Worm (Caenorhabditis elegans) whole organism, L3 larva: ENCODE measurements around the gene R04D3.2.

Source experiments
- fkh-10 ChIP-seq: sonication (generic microtip); optimal IDR thresholded peaks from 2 replicates; lab custom pipeline; 2017; ENCODE audit warnings: missing biosample characterization, missing genetic modification reagents, missing genetic modification characterization
- lin-15B ChIP-seq: fragments of 150-350 bp; optimal IDR thresholded peaks from 2 replicates; lab custom pipeline; 2014; ENCODE audit warnings: missing biosample characterization, missing genetic modification characterization
- lin-39 ChIP-seq: fragments of 150-350 bp; optimal IDR thresholded peaks from 2 replicates; lab custom pipeline; 2018; ENCODE audit warnings: missing biosample characterization, missing genetic modification reagents, missing genetic modification characterization
- mdl-1 ChIP-seq: fragments of 150-350 bp; optimal IDR thresholded peaks from 2 replicates; lab custom pipeline; 2014; ENCODE audit warnings: missing biosample characterization, missing genetic modification characterization
- nfya-1 ChIP-seq: sonication (generic microtip); optimal IDR thresholded peaks from 2 replicates; lab custom pipeline; 2017; ENCODE audit warnings: missing genetic modification characterization, mild to moderate bottlenecking, missing compliant biosample characterization, antibody characterized with exemption, moderate library complexity; ENCODE audit not compliant: insufficient read depth
- nhr-12 ChIP-seq: fragments of 150-350 bp; optimal IDR thresholded peaks from 2 replicates; lab custom pipeline; 2014; ENCODE audit warnings: missing biosample characterization, missing genetic modification characterization
- nhr-23 ChIP-seq: fragments of 150-350 bp; optimal IDR thresholded peaks from 2 replicates; lab custom pipeline; 2014; ENCODE audit warnings: missing biosample characterization, missing genetic modification reagents, missing genetic modification characterization
- pha-4 ChIP-seq: fragments of 150-350 bp; optimal IDR thresholded peaks from 2 replicates; lab custom pipeline; 2014; ENCODE audit warnings: missing biosample characterization, missing genetic modification reagents, missing genetic modification characterization
- pqm-1 ChIP-seq: fragments of 150-350 bp; optimal IDR thresholded peaks from 2 replicates; lab custom pipeline; 2017; ENCODE audit warnings: missing biosample characterization, missing genetic modification characterization, inconsistent platforms
- sea-2 ChIP-seq: fragments of 150-350 bp; sonication (generic microtip); optimal IDR thresholded peaks from 4 replicates; lab custom pipeline; 2014; ENCODE audit warnings: missing biosample characterization, missing genetic modification reagents, missing genetic modification characterization
- unc-39 ChIP-seq: sonication (generic microtip); optimal IDR thresholded peaks from 4 replicates; lab custom pipeline; 2017; ENCODE audit warnings: missing biosample characterization, missing genetic modification characterization
- unc-62 ChIP-seq: fragments of 150-350 bp; sonication (generic microtip); optimal IDR thresholded peaks from 4 replicates; lab custom pipeline; 2014; ENCODE audit warnings: missing biosample characterization, missing genetic modification reagents, missing genetic modification characterization

ce11 chrX:13283462-13283861, 3.0 kb downstream of the R04D3.2 start:
- no peak for TF ChIP-seq lin-39
- no peak for TF ChIP-seq nhr-12 (tag; lab: Kevin White, UChicago)
- no peak for TF ChIP-seq nfya-1
- no peak for TF ChIP-seq unc-62 (GFP tag; lab: Kevin White, UChicago)
- TF ChIP-seq pha-4 (tag; lab: Kevin White, UChicago) = no peak
- no peak for TF ChIP-seq nhr-23
- TF ChIP-seq sea-2 (GFP tag; lab: Kevin White, UChicago) = no peak
- TF ChIP-seq pqm-1 (tag; lab: Kevin White, UChicago) = no peak
- TF ChIP-seq lin-15B (tag; lab: Kevin White, UChicago) = no peak
- no peak for TF ChIP-seq unc-39 (tag; lab: Kevin White, UChicago)
- no peak for TF ChIP-seq fkh-10 (GFP tag; lab: Kevin White, UChicago)
- no peak for TF ChIP-seq mdl-1 (tag; lab: Kevin White, UChicago)
